Worm (Caenorhabditis elegans) whole organism, young adult: ENCODE measurements around the gene K01A2.6.

Source experiments
- ama-1 ChIP-seq, 3 experiments: fragments of 150-350 bp in 1 of 3; sonication (generic microtip) in 2 of 3; optimal IDR thresholded peaks; 2 replicates each; lab custom pipeline; 2014 to 2018; ENCODE audit warnings: missing biosample characterization in 2 of 3, missing genetic modification characterization in 2 of 3, missing genetic modification reagents in 2 of 3
- bed-2 ChIP-seq: fragments of 200-800 bp; sonication (Bioruptor generic); IDR thresholded peaks from 2 replicates; pipeline ENCODE4 v1.3.6; 2022; ENCODE audit warnings: missing genetic modification reagents, missing genetic modification characterization, missing compliant biosample characterization
- ceh-27 ChIP-seq: fragments of 200-800 bp; sonication (Bioruptor generic); optimal IDR thresholded peaks from 2 replicates; lab custom pipeline; 2018; ENCODE audit warnings: mild to moderate bottlenecking, missing genetic modification characterization, moderate library complexity, missing compliant biosample characterization
- ceh-40 ChIP-seq: fragments of 200-800 bp; sonication (Bioruptor generic); IDR thresholded peaks from 2 replicates; pipeline ENCODE4 v1.3.6; 2022; ENCODE audit warnings: missing genetic modification characterization, missing compliant biosample characterization
- hrde-1 ChIP-seq: sonication (generic microtip); optimal IDR thresholded peaks from 2 replicates; lab custom pipeline; 2016; ENCODE audit warnings: missing genetic modification characterization, mild to moderate bottlenecking, missing compliant biosample characterization, moderate library complexity, missing genotype, missing genetic modification reagents, borderline replicate concordance
- nhr-120 ChIP-seq: fragments of 200-800 bp; sonication (Bioruptor generic); IDR thresholded peaks from 2 replicates; pipeline ENCODE4 v1.3.6; 2022; ENCODE audit warnings: missing genetic modification characterization, missing compliant biosample characterization
- nhr-90 ChIP-seq: sonication (generic microtip); optimal IDR thresholded peaks from 2 replicates; lab custom pipeline; 2016; ENCODE audit warnings: missing genotype, mild to moderate bottlenecking, missing genetic modification characterization, missing compliant biosample characterization
- sea-2 ChIP-seq: fragments of 200-800 bp; sonication (Bioruptor generic); IDR thresholded peaks from 2 replicates; pipeline ENCODE4 v1.3.6; 2022; ENCODE audit warnings: missing genetic modification characterization, missing compliant biosample characterization
- ztf-18 ChIP-seq: sonication (generic microtip); optimal IDR thresholded peaks from 2 replicates; lab custom pipeline; 2016; ENCODE audit warnings: missing genotype, mild to moderate bottlenecking, missing genetic modification characterization, missing compliant biosample characterization

- TF ChIP-seq sea-2 (GFP tag; lab: Robert Waterston, UW) (no peak), ceh-40 (GFP tag; lab: Robert Waterston, UW) (no peak), ztf-18 (tag; lab: Kevin White, UChicago) (no peak), nhr-120 (GFP tag; lab: Robert Waterston, UW) (no peak), bed-2 (GFP tag; lab: Robert Waterston, UW) (no peak), nhr-90 (tag; lab: Kevin White, UChicago) (no peak), ceh-27 (no peak), ama-1 (optimal IDR thresholded peaks at IDR 0.05; lab: Kevin White, UChicago) (no peak), ama-1 (GFP tag; optimal IDR thresholded peaks at IDR 0.05; lab: Kevin White, UChicago) (no peak), hrde-1 (tag; lab: Kevin White, UChicago) (no peak)
These were observed 21.4 kb downstream of the K01A2.6 start for ce11 chrII:321183-321582.
